Fruit fly (Drosophila melanogaster) Kc167 (cell line): Measurements from ENCODE around the gene TfIIA-S.

Experiments used
- Myc ChIP-seq: fragments of >200 bp; optimal IDR thresholded peaks from 2 replicates; lab custom pipeline; 2017; ENCODE audit warnings: missing external identifiers
- Sin3A ChIP-seq: fragments of >200 bp; optimal IDR thresholded peaks from 2 replicates; lab custom pipeline; 2018; ENCODE audit warnings: missing external identifiers
- h ChIP-seq: fragments of >200 bp; optimal IDR thresholded peaks from 3 replicates; lab custom pipeline; 2018; ENCODE audit warnings: missing external identifiers
- insv ChIP-seq: fragments of >200 bp; optimal IDR thresholded peaks from 3 replicates; lab custom pipeline; 2018; ENCODE audit warnings: missing external identifiers
- psq ChIP-seq: fragments of >200 bp; optimal IDR thresholded peaks from 2 replicates; lab custom pipeline; 2017; ENCODE audit warnings: missing external identifiers
- ttk ChIP-seq: sonication (Bioruptor generic); optimal IDR thresholded peaks from 2 replicates; lab custom pipeline; 2017; ENCODE audit warnings: missing external identifiers

TfIIA-S gene

DNA sequence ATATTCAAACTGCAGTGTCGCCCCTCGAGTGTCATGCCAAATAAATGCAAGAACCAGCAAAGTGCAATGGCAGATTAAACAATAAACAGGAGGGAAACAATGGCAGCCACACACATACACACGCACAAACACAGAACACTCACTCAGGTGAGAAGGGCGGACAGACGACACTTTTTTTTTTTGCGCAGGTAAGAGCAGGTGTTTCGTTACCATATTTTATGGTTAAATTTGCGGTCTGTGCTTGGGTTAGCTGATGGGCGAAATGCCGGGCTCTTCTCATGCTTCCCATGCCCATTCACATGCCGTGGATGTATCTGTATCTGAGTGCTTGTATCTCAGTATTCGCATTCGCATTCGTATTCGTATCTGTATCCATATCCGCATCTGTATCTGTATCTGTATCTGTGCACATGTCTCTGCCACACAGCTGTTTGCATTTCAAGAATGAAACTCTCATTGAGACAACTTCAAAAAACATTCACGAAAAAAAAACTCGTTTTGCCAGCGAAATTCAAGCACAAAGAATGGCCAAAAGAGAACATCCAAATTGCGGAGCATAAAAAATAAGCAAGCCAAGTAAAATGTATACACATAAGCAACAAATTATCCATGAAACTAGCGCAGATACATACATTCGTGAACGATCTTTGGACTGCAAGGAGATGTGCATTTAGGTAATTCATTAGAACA is 21.5 kb downstream of the TfIIA-S start:
- TF ChIP-seq h, result no peak
- TF ChIP-seq Myc, result no peak
- no peak for TF ChIP-seq Sin3A (lab: Kevin White, UChicago)
- TF ChIP-seq insv (lab: Kevin White, UChicago), result no peak
- TF ChIP-seq psq (lab: Kevin White, UChicago), result no peak
- TF ChIP-seq ttk (lab: Kevin White, UChicago), result no peak

DNA sequence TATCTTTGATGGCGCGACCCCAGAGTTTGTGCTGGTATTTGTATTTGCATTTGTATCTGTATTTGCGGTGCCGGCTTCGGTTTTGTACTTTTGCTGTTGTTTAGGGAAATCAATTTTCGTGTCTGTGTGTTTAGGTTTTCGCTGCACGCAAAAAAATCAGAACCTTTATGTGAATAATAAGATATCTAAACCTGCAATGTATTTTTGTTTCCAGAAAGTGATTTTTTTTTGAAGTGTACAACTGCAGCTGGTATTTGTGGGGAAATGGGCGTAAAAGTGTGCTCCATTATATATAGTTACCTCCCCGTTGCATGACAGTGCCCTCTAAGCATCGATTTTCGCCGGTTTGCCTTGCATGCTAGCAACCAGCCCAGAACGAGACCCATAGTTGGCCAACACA is 23.0 kb downstream of the TfIIA-S start:
- no peak for TF ChIP-seq Myc
- TF ChIP-seq insv (lab: Kevin White, UChicago), result no peak
- TF ChIP-seq psq (lab: Kevin White, UChicago), result no peak
- no peak for TF ChIP-seq ttk (lab: Kevin White, UChicago)
- no peak for TF ChIP-seq Sin3A (lab: Kevin White, UChicago)
- no peak for TF ChIP-seq h

DNA sequence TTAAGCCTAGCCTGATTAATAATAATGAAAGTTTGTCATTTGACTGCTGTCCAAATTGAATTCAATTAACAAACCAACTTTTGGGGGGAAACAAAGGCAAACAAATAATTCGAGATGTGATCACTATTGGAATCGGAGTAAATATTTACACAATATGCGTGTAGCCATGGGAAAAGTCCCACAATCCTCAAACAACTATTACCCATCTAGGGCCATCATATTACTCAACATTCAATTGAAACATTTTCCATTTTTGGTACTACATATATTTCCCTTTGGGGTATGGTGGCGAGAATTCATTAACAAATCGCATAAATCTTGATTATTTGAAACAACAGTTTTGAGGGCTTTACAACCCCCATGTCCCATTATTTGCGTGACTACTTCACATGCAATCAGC is 23.7 kb downstream of the TfIIA-S start:
- no peak for TF ChIP-seq insv (lab: Kevin White, UChicago)
- no peak for TF ChIP-seq psq (lab: Kevin White, UChicago)
- TF ChIP-seq Myc, result no peak

DNA sequence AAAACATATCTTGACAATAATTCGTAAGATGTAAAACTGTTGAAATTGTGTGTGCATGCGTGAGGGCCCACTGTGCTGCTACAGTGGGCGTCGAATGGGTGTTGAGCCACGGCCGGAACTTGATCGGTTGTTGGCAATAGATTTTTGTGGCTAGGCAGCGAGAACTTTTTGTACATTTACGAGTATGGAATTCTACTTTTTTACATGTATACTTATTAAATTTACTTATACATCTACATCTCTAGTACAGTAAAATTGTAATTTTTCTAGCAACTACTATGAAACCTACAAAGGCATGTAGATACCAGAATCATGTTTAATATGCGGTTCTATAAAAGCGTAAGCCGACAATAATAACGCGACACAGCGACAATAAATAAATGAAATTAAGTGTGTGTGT is 41.3 kb downstream of the TfIIA-S start:
- TF ChIP-seq h (no peak), ttk (lab: Kevin White, UChicago) (no peak), Sin3A (lab: Kevin White, UChicago) (no peak), Myc (no peak), psq (lab: Kevin White, UChicago) (no peak), insv (lab: Kevin White, UChicago) (no peak)

DNA sequence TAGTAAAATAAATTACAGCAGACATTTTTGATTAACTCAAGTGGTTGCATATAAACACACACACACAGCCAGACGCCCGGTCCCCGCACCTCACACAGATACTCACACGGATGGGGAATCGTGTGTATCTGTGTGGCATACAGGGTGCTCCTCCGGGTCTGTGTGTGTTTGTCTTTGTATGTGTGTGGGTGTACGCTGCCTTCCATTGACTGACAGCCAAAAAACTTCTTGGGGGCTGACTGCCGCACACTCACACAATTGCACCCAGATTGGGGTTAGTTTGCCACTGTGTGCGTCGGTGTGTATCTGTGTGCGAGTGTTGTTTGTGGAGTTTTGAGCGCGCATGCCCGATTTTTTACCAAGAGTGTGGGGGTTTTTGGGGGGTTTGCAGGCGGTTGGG is 44.8 kb downstream of the TfIIA-S start:
- TF ChIP-seq ttk (lab: Kevin White, UChicago), result no peak
- no peak for TF ChIP-seq psq (lab: Kevin White, UChicago)
- no peak for TF ChIP-seq Sin3A (lab: Kevin White, UChicago)
- TF ChIP-seq insv (lab: Kevin White, UChicago), result no peak
- no peak for TF ChIP-seq h
- no peak for TF ChIP-seq Myc
